Fruit fly (Drosophila melanogaster) whole organism, embryonic: ENCODE data around the gene Cerk.
A peak's percentile ranks its signal among the peaks of the same experiment; 100 is the strongest.

ENCODE experiments used
- Atf6 ChIP-seq: fragments of 200-800 bp; sonication (Bioruptor generic); IDR thresholded peaks from 2 replicates; pipeline ENCODE4 v1.3.6; 2022; ENCODE audit warnings: missing biosample characterization, missing genetic modification characterization
- Bdp1 ChIP-seq: fragments of 200-800 bp; sonication (Bioruptor generic); optimal IDR thresholded peaks from 3 replicates; lab custom pipeline; 2016; ENCODE audit warnings: missing biosample characterization, missing genetic modification characterization
- BtbVII ChIP-seq: fragments of 200-800 bp; sonication (Bioruptor generic); optimal IDR thresholded peaks from 3 replicates; lab custom pipeline; 2017; ENCODE audit warnings: missing biosample characterization, mild to moderate bottlenecking, missing genetic modification characterization
- CG10267 ChIP-seq: fragments of 200-800 bp; sonication (Bioruptor generic); optimal IDR thresholded peaks from 2 replicates; lab custom pipeline; 2018; ENCODE audit warnings: missing biosample characterization, mild to moderate bottlenecking, missing genetic modification characterization, moderate library complexity
- CG11696 ChIP-seq: fragments of 200-800 bp; sonication (Bioruptor generic); IDR thresholded peaks from 2 replicates; pipeline ENCODE4 v1.3.6; 2022; ENCODE audit warnings: missing biosample characterization, missing genetic modification characterization
- CG12155 ChIP-seq: fragments of 200-800 bp; sonication (Bioruptor generic); optimal IDR thresholded peaks from 3 replicates; lab custom pipeline; 2016; ENCODE audit warnings: missing biosample characterization, missing genetic modification characterization
- CG12219 ChIP-seq: fragments of 200-800 bp; sonication (Bioruptor generic); optimal IDR thresholded peaks from 3 replicates; lab custom pipeline; 2018; ENCODE audit warnings: missing biosample characterization, mild to moderate bottlenecking, missing genetic modification characterization
- CG12236 ChIP-seq: fragments of 200-800 bp; sonication (Bioruptor generic); optimal IDR thresholded peaks from 2 replicates; lab custom pipeline; 2016; ENCODE audit warnings: missing biosample characterization, missing genetic modification characterization
- CG13424 ChIP-seq: fragments of 200-800 bp; sonication (Bioruptor generic); optimal IDR thresholded peaks from 2 replicates; lab custom pipeline; 2019; ENCODE audit warnings: missing biosample characterization, mild to moderate bottlenecking, missing genetic modification characterization, moderate library complexity
- CG14014 ChIP-seq: fragments of 200-800 bp; sonication (Bioruptor generic); IDR thresholded peaks from 2 replicates; pipeline ENCODE4 v1.3.6; 2022; ENCODE audit warnings: missing biosample characterization, missing genetic modification characterization
- CG14710 ChIP-seq: fragments of 200-800 bp; sonication (Bioruptor generic); optimal IDR thresholded peaks from 3 replicates; lab custom pipeline; 2019; ENCODE audit warnings: missing biosample characterization, mild to moderate bottlenecking, missing genetic modification characterization, moderate library complexity
- CG18262 ChIP-seq: fragments of 200-800 bp; optimal IDR thresholded peaks from 3 replicates; lab custom pipeline; 2019; ENCODE audit warnings: missing biosample characterization, mild to moderate bottlenecking, missing genetic modification characterization, moderate library complexity
- CG18599 ChIP-seq: fragments of 200-800 bp; sonication (Bioruptor generic); optimal IDR thresholded peaks from 3 replicates; lab custom pipeline; 2017; ENCODE audit warnings: missing biosample characterization, missing genetic modification characterization, mild to moderate bottlenecking, moderate library complexity, missing genetic modification reagents
- CG18619 ChIP-seq: fragments of 200-800 bp; sonication (Bioruptor generic); optimal IDR thresholded peaks from 3 replicates; lab custom pipeline; 2017; ENCODE audit warnings: missing biosample characterization, mild to moderate bottlenecking, missing genetic modification characterization
- CG31224 ChIP-seq: fragments of 200-800 bp; sonication (Bioruptor generic); IDR thresholded peaks from 2 replicates; pipeline ENCODE4 v1.3.6; 2022; ENCODE audit warnings: missing biosample characterization, missing genetic modification characterization
- CG42726 ChIP-seq: fragments of 200-800 bp; sonication (Bioruptor generic); IDR thresholded peaks from 2 replicates; pipeline ENCODE4 v1.3.6; 2022; ENCODE audit warnings: missing biosample characterization, missing genetic modification characterization; ENCODE audit not compliant: partially characterized antibody
- CG6813 ChIP-seq: fragments of 200-800 bp; sonication (Bioruptor generic); optimal IDR thresholded peaks from 2 replicates; lab custom pipeline; 2017; ENCODE audit warnings: missing biosample characterization, missing genetic modification characterization, mild to moderate bottlenecking, moderate library complexity, missing genetic modification reagents
- CG8281 ChIP-seq: fragments of 200-800 bp; sonication (Bioruptor generic); optimal IDR thresholded peaks from 2 replicates; lab custom pipeline; 2018; ENCODE audit warnings: missing biosample characterization, mild to moderate bottlenecking, missing genetic modification characterization, moderate library complexity
- CG9817 ChIP-seq: fragments of 200-800 bp; sonication (Bioruptor generic); optimal IDR thresholded peaks from 2 replicates; lab custom pipeline; 2018; ENCODE audit warnings: missing biosample characterization, mild to moderate bottlenecking, missing genetic modification characterization, moderate library complexity
- CG9932 ChIP-seq: fragments of 200-800 bp; sonication (Bioruptor generic); IDR thresholded peaks from 2 replicates; pipeline ENCODE4 v1.3.6; 2022; ENCODE audit warnings: missing biosample characterization, missing genetic modification characterization
- Dek ChIP-seq: fragments of 200-800 bp; sonication (Bioruptor generic); optimal IDR thresholded peaks from 3 replicates; lab custom pipeline; 2019; ENCODE audit warnings: missing biosample characterization, mild to moderate bottlenecking, missing genetic modification characterization, moderate library complexity
- E2f1 ChIP-seq: fragments of 200-800 bp; sonication (Bioruptor generic); IDR thresholded peaks from 2 replicates; pipeline ENCODE4 v1.3.6; 2022; ENCODE audit warnings: missing biosample characterization, missing genetic modification characterization
- Fer1 ChIP-seq: fragments of 200-800 bp; sonication (Bioruptor generic); optimal IDR thresholded peaks from 2 replicates; lab custom pipeline; 2017; ENCODE audit warnings: missing biosample characterization, mild to moderate bottlenecking, missing genetic modification characterization
- Gsc ChIP-seq: fragments of 200-800 bp; sonication (Bioruptor generic); IDR thresholded peaks from 2 replicates; pipeline ENCODE4 v1.3.6; 2022; ENCODE audit warnings: missing biosample characterization, missing genetic modification characterization
- HmgZ ChIP-seq: fragments of 200-800 bp; sonication (Bioruptor generic); optimal IDR thresholded peaks from 2 replicates; lab custom pipeline; 2018; ENCODE audit warnings: missing biosample characterization, mild to moderate bottlenecking, missing genetic modification characterization
- Hr39 ChIP-seq: fragments of >200 bp; optimal IDR thresholded peaks from 2 replicates; lab custom pipeline; 2017
- MESR4 ChIP-seq: fragments of 200-800 bp; sonication (Bioruptor generic); optimal IDR thresholded peaks from 2 replicates; lab custom pipeline; 2018; ENCODE audit warnings: missing biosample characterization, mild to moderate bottlenecking, missing genetic modification characterization, moderate library complexity
- Nf-YA ChIP-seq: fragments of 200-800 bp; sonication (Bioruptor generic); IDR thresholded peaks from 2 replicates; pipeline ENCODE4 v1.3.6; 2022; ENCODE audit warnings: missing biosample characterization, missing genetic modification characterization
- Nf-YC ChIP-seq: fragments of 200-800 bp; optimal IDR thresholded peaks from 3 replicates; lab custom pipeline; 2019; ENCODE audit warnings: missing biosample characterization, mild to moderate bottlenecking, missing genetic modification characterization, moderate library complexity
- Rx ChIP-seq: fragments of 200-800 bp; sonication (Bioruptor generic); IDR thresholded peaks from 2 replicates; pipeline ENCODE4 v1.3.6; 2022; ENCODE audit warnings: missing biosample characterization, missing genetic modification characterization
- Sry-β ChIP-seq: fragments of 200-800 bp; sonication (Bioruptor generic); optimal IDR thresholded peaks from 2 replicates; lab custom pipeline; 2018; ENCODE audit warnings: missing biosample characterization, mild to moderate bottlenecking, missing genetic modification characterization, moderate library complexity
- Ssrp ChIP-seq: fragments of 200-800 bp; sonication (Bioruptor generic); optimal IDR thresholded peaks from 2 replicates; lab custom pipeline; 2018; ENCODE audit warnings: missing biosample characterization, mild to moderate bottlenecking, missing genetic modification characterization, moderate library complexity
- Xbp1 ChIP-seq: fragments of 200-800 bp; sonication (Bioruptor generic); optimal IDR thresholded peaks from 3 replicates; lab custom pipeline; 2016; ENCODE audit warnings: missing biosample characterization, mild to moderate bottlenecking, missing genetic modification characterization
- bcd ChIP-seq: fragments of 200-800 bp; sonication (Bioruptor generic); optimal IDR thresholded peaks from 2 replicates; lab custom pipeline; 2017; ENCODE audit warnings: missing biosample characterization, mild to moderate bottlenecking, missing genetic modification characterization
- bsh ChIP-seq, 2 experiments: fragments of 200-800 bp; sonication (Bioruptor generic); optimal IDR thresholded peaks; 2 replicates each; lab custom pipeline; 2017 to 2018; ENCODE audit warnings: mild to moderate bottlenecking in 2 of 2, missing biosample characterization in 2 of 2, missing genetic modification characterization in 2 of 2, moderate library complexity in 1 of 2
- dmrt11E ChIP-seq: fragments of 200-800 bp; sonication (Bioruptor generic); optimal IDR thresholded peaks from 3 replicates; lab custom pipeline; 2018; ENCODE audit warnings: missing biosample characterization, mild to moderate bottlenecking, missing genetic modification characterization, moderate library complexity
- ems ChIP-seq: fragments of 200-800 bp; sonication (Bioruptor generic); optimal IDR thresholded peaks from 3 replicates; lab custom pipeline; 2016; ENCODE audit warnings: missing biosample characterization, missing genetic modification characterization
- exex ChIP-seq: fragments of 200-800 bp; sonication (Bioruptor generic); optimal IDR thresholded peaks from 4 replicates; lab custom pipeline; 2018; ENCODE audit warnings: missing biosample characterization, mild to moderate bottlenecking, missing genetic modification characterization, moderate library complexity
- fd3F ChIP-seq: fragments of 200-800 bp; sonication (Bioruptor generic); optimal IDR thresholded peaks from 2 replicates; lab custom pipeline; 2018; ENCODE audit warnings: missing biosample characterization, mild to moderate bottlenecking, missing genetic modification characterization, moderate library complexity
- gro ChIP-seq: fragments of 200-800 bp; sonication (Bioruptor generic); optimal IDR thresholded peaks from 2 replicates; lab custom pipeline; 2016; ENCODE audit warnings: missing biosample characterization, missing genetic modification characterization
- her ChIP-seq: fragments of 200-800 bp; sonication (Bioruptor generic); optimal IDR thresholded peaks from 2 replicates; lab custom pipeline; 2016; ENCODE audit warnings: missing biosample characterization, missing genetic modification characterization
- ken ChIP-seq: fragments of 200-800 bp; sonication (Bioruptor generic); IDR thresholded peaks from 3 replicates; pipeline ENCODE4 v1.3.6; 2022; ENCODE audit warnings: missing biosample characterization, missing genetic modification characterization
- lola ChIP-seq, 3 experiments: fragments of >200 bp in 2 of 3; fragments of 200-800 bp in 1 of 3; sonication (Bioruptor generic) in 1 of 3; optimal IDR thresholded peaks; 2 replicates each; lab custom pipeline; 2017 to 2019; ENCODE audit warnings: missing biosample characterization in 3 of 3, missing genetic modification characterization in 3 of 3, mild to moderate bottlenecking in 1 of 3, moderate library complexity in 1 of 3
- oc ChIP-seq: fragments of 200-800 bp; sonication (Bioruptor generic); optimal IDR thresholded peaks from 2 replicates; lab custom pipeline; 2018; ENCODE audit warnings: missing biosample characterization, mild to moderate bottlenecking, missing genetic modification characterization, moderate library complexity
- peb ChIP-seq: fragments of 200-800 bp; sonication (Bioruptor generic); IDR thresholded peaks from 2 replicates; pipeline ENCODE4 v1.3.6; 2022; ENCODE audit warnings: missing biosample characterization, missing genetic modification characterization
- prd ChIP-seq, 3 experiments: fragments of >200 bp in 2 of 3; fragments of 200-800 bp in 1 of 3; sonication (Bioruptor generic) in 1 of 3; optimal IDR thresholded peaks in 2 of 3; IDR thresholded peaks in 1 of 3; 2 replicates in 2 of 3; 3 replicates in 1 of 3; pipeline versions ENCODE4 v1.3.6 to Lab custom; 2017 to 2022; ENCODE audit warnings: missing biosample characterization in 1 of 3, missing genetic modification characterization in 1 of 3
- ro ChIP-seq: fragments of 200-800 bp; sonication (Bioruptor generic); IDR thresholded peaks from 2 replicates; pipeline ENCODE4 v1.3.6; 2022; ENCODE audit warnings: missing biosample characterization, missing genetic modification characterization
- tap ChIP-seq: fragments of 200-800 bp; optimal IDR thresholded peaks from 3 replicates; lab custom pipeline; 2019; ENCODE audit warnings: missing biosample characterization, mild to moderate bottlenecking, missing genetic modification characterization, moderate library complexity
- tll ChIP-seq, 2 experiments: fragments of 200-800 bp in 1 of 2; fragments of >200 bp in 1 of 2; sonication (Bioruptor generic) in 1 of 2; optimal IDR thresholded peaks; 2 replicates each; lab custom pipeline; 2017 to 2019; ENCODE audit warnings: missing biosample characterization in 2 of 2, missing genetic modification characterization in 2 of 2, mild to moderate bottlenecking in 1 of 2, moderate library complexity in 1 of 2

Cerk gene

DNA sequence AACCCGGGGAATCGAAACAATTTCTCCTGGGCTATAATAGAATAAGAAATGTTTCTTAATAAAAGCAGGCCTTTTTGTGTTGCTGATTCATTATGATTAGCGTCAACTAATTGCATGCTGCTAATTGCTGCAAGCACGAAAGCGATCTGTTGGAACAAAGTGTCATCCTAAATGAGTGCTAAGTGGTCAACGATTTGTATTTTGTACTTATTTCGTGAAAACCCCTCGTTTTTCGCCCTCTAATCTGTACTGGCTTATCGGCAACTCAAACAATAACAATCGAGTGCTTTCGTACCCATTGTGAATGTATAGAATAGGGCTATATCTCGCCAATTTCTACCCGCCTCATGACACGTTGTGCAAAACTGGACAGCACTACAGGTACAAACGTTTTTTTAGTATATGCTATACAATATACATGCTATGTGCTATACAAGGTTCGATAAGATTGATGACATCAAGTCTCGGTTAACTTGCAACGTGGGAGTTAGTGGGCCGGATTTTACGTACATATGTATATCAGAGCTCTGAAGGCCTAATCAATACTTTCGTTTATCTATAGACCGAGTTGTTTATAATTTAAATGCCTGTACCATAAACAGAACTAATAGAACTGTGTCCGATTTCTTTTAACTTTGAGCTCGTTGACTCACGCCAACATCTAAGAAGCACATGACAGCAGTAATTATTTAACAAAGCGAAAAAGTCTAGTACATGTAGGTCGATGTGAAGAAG, 3.4 kb downstream of the Cerk start (continued):
- no peak for TF ChIP-seq Ssrp (tag; lab: Kevin White, UChicago)
- TF ChIP-seq CG9932, result 0 out of 2 replicates have a peak, but pooled peaks have one; percentile 16
- TF ChIP-seq Bdp1 (GFP tag; lab: Kevin White, UChicago), result no peak
- TF ChIP-seq prd (optimal IDR thresholded peaks at IDR 0.05; lab: Kevin White, UChicago), result no peak
- no peak for TF ChIP-seq prd (GFP tag; IDR thresholded peaks at IDR 0.05; lab: Robert Waterston, UW)
- TF ChIP-seq E2f1 (GFP tag; lab: Robert Waterston, UW), result no peak
- no peak for TF ChIP-seq ems (GFP tag; lab: Kevin White, UChicago)
- TF ChIP-seq MESR4, result no peak
- TF ChIP-seq Xbp1, result no peak
- TF ChIP-seq CG14014 (GFP tag; lab: Robert Waterston, UW), result no peak; the same call in 1 of the 2 replicates
- TF ChIP-seq CG11696 (GFP tag; lab: Robert Waterston, UW), result no peak
- TF ChIP-seq Sry-β, result no peak
- no peak for TF ChIP-seq CG12219 (GFP tag; lab: Kevin White, UChicago)
- TF ChIP-seq CG13424 (tag; lab: Kevin White, UChicago), result no peak
- TF ChIP-seq gro, result peak; percentile 13
- no peak for TF ChIP-seq oc
- TF ChIP-seq ken (GFP tag; lab: Robert Waterston, UW), result no peak
- TF ChIP-seq HmgZ (tag; lab: Kevin White, UChicago), result no peak
- no peak for TF ChIP-seq Fer1 (GFP tag; lab: Kevin White, UChicago)
- no peak for TF ChIP-seq lola (GFP tag; optimal IDR thresholded peaks at IDR 0.05; lab: Kevin White, UChicago)
- TF ChIP-seq Atf6 (GFP tag; lab: Robert Waterston, UW), result no peak
- TF ChIP-seq bsh (GFP tag; optimal IDR thresholded peaks at IDR 0.05; lab: Kevin White, UChicago), result no peak
- TF ChIP-seq exex, result peak; percentile 71
- TF ChIP-seq ro (GFP tag; lab: Robert Waterston, UW), result no peak
- TF ChIP-seq dmrt11E (tag; lab: Kevin White, UChicago), result no peak
- no peak for TF ChIP-seq CG18599
- TF ChIP-seq CG10267, result no peak
- TF ChIP-seq CG14710 (tag; lab: Kevin White, UChicago), result no peak
- peak; percentile 25 for TF ChIP-seq BtbVII
- TF ChIP-seq Gsc (GFP tag; lab: Robert Waterston, UW), result no peak
- no peak for TF ChIP-seq Rx (GFP tag; lab: Robert Waterston, UW)
- TF ChIP-seq CG12236 (GFP tag; lab: Kevin White, UChicago), result no peak
- TF ChIP-seq bcd (GFP tag; lab: Kevin White, UChicago), result no peak
- no peak for TF ChIP-seq CG18262 (tag; lab: Kevin White, UChicago)
- no peak for TF ChIP-seq CG31224 (GFP tag; lab: Robert Waterston, UW)
- TF ChIP-seq CG42726, result no peak
- TF ChIP-seq tll (GFP tag; optimal IDR thresholded peaks at IDR 0.05; lab: Kevin White, UChicago), result no peak
- no peak for TF ChIP-seq Dek (tag; lab: Kevin White, UChicago)
- TF ChIP-seq CG8281 (tag; lab: Kevin White, UChicago), result no peak
- no peak for TF ChIP-seq CG9817 (tag; lab: Kevin White, UChicago)
- no peak for TF ChIP-seq Hr39
- no peak for TF ChIP-seq CG12155 (GFP tag; lab: Kevin White, UChicago)
- no peak for TF ChIP-seq her (GFP tag; lab: Kevin White, UChicago)
- no peak for TF ChIP-seq peb (GFP tag; lab: Robert Waterston, UW)
- TF ChIP-seq Nf-YC, result peak; percentile 4
- no peak for TF ChIP-seq Nf-YA
- no peak for TF ChIP-seq tap (tag; lab: Kevin White, UChicago)
- TF ChIP-seq CG18619 (GFP tag; lab: Kevin White, UChicago), result no peak
- TF ChIP-seq fd3F (GFP tag; lab: Kevin White, UChicago), result peak; percentile 40
- TF ChIP-seq CG6813, result no peak
